Fruit fly (Drosophila melanogaster): ENCODE results near the gene Osi1.

Gene Osi1

DNA sequence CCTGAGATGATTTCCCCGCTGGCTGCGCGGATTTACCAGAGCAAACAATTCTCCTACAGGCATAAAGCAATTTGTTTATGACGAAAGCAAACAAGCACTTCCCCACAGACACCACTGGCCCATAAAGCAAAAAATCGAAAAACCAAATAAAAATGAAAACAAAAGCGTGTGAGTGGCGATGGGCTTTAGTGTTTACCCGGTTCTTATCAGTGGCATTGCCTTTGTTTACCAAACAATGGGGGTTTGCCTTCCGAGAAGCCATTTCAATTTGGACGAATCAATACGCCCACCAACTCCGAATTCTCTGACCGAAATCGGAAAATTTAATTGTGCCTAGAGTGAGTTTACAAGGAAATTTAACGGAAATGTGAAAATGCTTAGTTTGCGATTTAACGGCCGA is 9.2 kb downstream of the Osi1 start (continued):
- TF ChIP-seq CG15011 (GFP tag; optimal IDR thresholded peaks at IDR 0.05) (no peak), CG15269 (tag; optimal IDR thresholded peaks at IDR 0.05) (no peak), Dbx (GFP tag; IDR thresholded peaks at IDR 0.05) (no peak), row (GFP tag; IDR thresholded peaks at IDR 0.05) (no peak), CG5953 (GFP tag; IDR thresholded peaks at IDR 0.05) (no peak), CG12942 (GFP tag; optimal IDR thresholded peaks at IDR 0.05) (peak; percentile 5), fru (optimal IDR thresholded peaks at IDR 0.05) (no peak), CG11093 (GFP tag; IDR thresholded peaks at IDR 0.05) (no peak), cwo (GFP tag; optimal IDR thresholded peaks at IDR 0.05) (no peak), CG1832 (GFP tag; optimal IDR thresholded peaks at IDR 0.05) (no peak), CG7372 (GFP tag; IDR thresholded peaks at IDR 0.05) (no peak), CG10366 (GFP tag; IDR thresholded peaks at IDR 0.05) (no peak), CG10274 (GFP tag; optimal IDR thresholded peaks at IDR 0.05) (no peak), GATAe (GFP tag; conservative IDR thresholded peaks at IDR 0.05) (no peak), CG12219 (GFP tag; optimal IDR thresholded peaks at IDR 0.05) (no peak), slou (GFP tag; optimal IDR thresholded peaks at IDR 0.05) (no peak), dmrt99B (tag; optimal IDR thresholded peaks at IDR 0.05) (peak; percentile 10), CG17385 (GFP tag; optimal IDR thresholded peaks at IDR 0.05) (peak; percentile 12), CG11695 (GFP tag; IDR thresholded peaks at IDR 0.05) (peak; percentile 41; the same call in 1 of the 3 replicates), CG9437 (GFP tag; optimal IDR thresholded peaks at IDR 0.05) (no peak), trh (GFP tag; optimal IDR thresholded peaks at IDR 0.05) (no peak), D19B (GFP tag; optimal IDR thresholded peaks at IDR 0.05) (no peak), seq (GFP tag; IDR thresholded peaks at IDR 0.05) (0 out of 2 replicates have a peak, but pooled peaks have one; percentile 23), disco-r (GFP tag; optimal IDR thresholded peaks at IDR 0.05) (no peak), Dad (GFP tag; optimal IDR thresholded peaks at IDR 0.05) (no peak), p53 (GFP tag; optimal IDR thresholded peaks at IDR 0.05) (no peak), zfh2 (GFP tag; optimal IDR thresholded peaks at IDR 0.05) (no peak), CG15514 (GFP tag; optimal IDR thresholded peaks at IDR 0.05) (peak; percentile 26), CG8281 (tag; optimal IDR thresholded peaks at IDR 0.05) (no peak), hb (GFP tag; IDR thresholded peaks at IDR 0.05; ENCODE audit: partially characterized antibody) (no peak), chn (GFP tag; optimal IDR thresholded peaks at IDR 0.05) (no peak), prd (optimal IDR thresholded peaks at IDR 0.05) (no peak), prd (GFP tag; IDR thresholded peaks at IDR 0.05) (no peak), CG17361 (GFP tag; IDR thresholded peaks at IDR 0.05) (no peak), CG6765 (GFP tag; optimal IDR thresholded peaks at IDR 0.05) (no peak), fd96Cb (tag; optimal IDR thresholded peaks at IDR 0.05) (no peak), PHDP (tag; optimal IDR thresholded peaks at IDR 0.05) (peak; percentile 69), CG7745 (tag; optimal IDR thresholded peaks at IDR 0.05) (no peak), Pdp1 (GFP tag; optimal IDR thresholded peaks at IDR 0.05) (no peak), Dek (tag; optimal IDR thresholded peaks at IDR 0.05) (no peak), Fer3 (tag; optimal IDR thresholded peaks at IDR 0.05) (peak; percentile 15), trem (tag; optimal IDR thresholded peaks at IDR 0.05) (no peak), CG1792 (GFP tag; optimal IDR thresholded peaks at IDR 0.05) (no peak), Med (GFP tag) (peak; percentile 87), CG14860 (GFP tag; IDR thresholded peaks at IDR 0.05; ENCODE audit: partially characterized antibody) (no peak), CG3995 (GFP tag; optimal IDR thresholded peaks at IDR 0.05) (no peak), usp (GFP tag; optimal IDR thresholded peaks at IDR 0.05) (no peak), CG16813 (GFP tag; IDR thresholded peaks at IDR 0.05; ENCODE audit: partially characterized antibody) (no peak), run (tag; optimal IDR thresholded peaks at IDR 0.05) (no peak), CG6272 (GFP tag; IDR thresholded peaks at IDR 0.05) (no peak), CG12155 (GFP tag; optimal IDR thresholded peaks at IDR 0.05) (no peak), Deaf1 (tag; optimal IDR thresholded peaks at IDR 0.05) (no peak)
